Worm (Caenorhabditis elegans) whole organism, L4 larva: ENCODE measurements around the gene Y38H6C.20.

Experiments
- fkh-10 ChIP-seq: fragments of 150-350 bp; optimal IDR thresholded peaks from 2 replicates; lab custom pipeline; 2014; ENCODE audit warnings: missing biosample characterization, missing genetic modification reagents, missing genetic modification characterization
- jun-1 ChIP-seq: fragments of 150-350 bp; optimal IDR thresholded peaks from 2 replicates; lab custom pipeline; 2014; ENCODE audit warnings: missing biosample characterization, missing genetic modification reagents, missing genetic modification characterization
- mdl-1 ChIP-seq, 2 experiments: fragments of 150-350 bp in 1 of 2; sonication (generic microtip) in 1 of 2; optimal IDR thresholded peaks; 2 replicates each; lab custom pipeline; 2014 to 2017; ENCODE audit warnings: missing biosample characterization in 2 of 2, missing genetic modification characterization in 2 of 2
- nhr-11 ChIP-seq: fragments of 150-350 bp; optimal IDR thresholded peaks from 2 replicates; lab custom pipeline; 2014; ENCODE audit warnings: missing biosample characterization, missing genetic modification characterization
- php-3 ChIP-seq: fragments of 200-800 bp; sonication (Bioruptor generic); IDR thresholded peaks from 2 replicates; pipeline ENCODE4 v1.3.6; 2022; ENCODE audit warnings: missing genetic modification reagents, missing genetic modification characterization, missing compliant biosample characterization
- saeg-2 ChIP-seq: fragments of 200-800 bp; sonication (Bioruptor generic); IDR thresholded peaks from 2 replicates; pipeline ENCODE4 v1.3.6; 2022; ENCODE audit warnings: missing genetic modification reagents, missing genetic modification characterization, missing compliant biosample characterization
- zag-1 ChIP-seq: fragments of 150-350 bp; optimal IDR thresholded peaks from 2 replicates; lab custom pipeline; 2014; ENCODE audit warnings: missing biosample characterization, missing genetic modification characterization
- zip-11 ChIP-seq: fragments of 200-800 bp; sonication (Bioruptor generic); IDR thresholded peaks from 2 replicates; pipeline ENCODE4 v1.3.6; 2022; ENCODE audit warnings: missing genetic modification characterization, missing compliant biosample characterization

- TF ChIP-seq jun-1: no peak
- no peak for TF ChIP-seq mdl-1 (tag; optimal IDR thresholded peaks at IDR 0.05; lab: Kevin White, UChicago)
- TF ChIP-seq fkh-10 (GFP tag; lab: Kevin White, UChicago): no peak
- no peak for TF ChIP-seq nhr-11 (tag; lab: Kevin White, UChicago)
- no peak for TF ChIP-seq php-3
- no peak for TF ChIP-seq zip-11 (GFP tag; lab: Robert Waterston, UW)
- no peak for TF ChIP-seq zag-1
- no peak for TF ChIP-seq saeg-2 (GFP tag; lab: Robert Waterston, UW)
Observed at ce11 chrV:20561795-20562194, 10.8 kb upstream of the Y38H6C.20 start, which contains the start of gene F26F2.1.
